ENCODE assay signal across 5 worm cellular contexts in genomic region chrV:3455135-3455747, ce11.
TF ChIP-seq lines count a peak whose summit lies in the region.

No protein-coding gene starts in this region.

TF ChIP-seq in whole organism, L4 larva, 104 proteins besides CTCF, POLR2A, EP300 and RAD21 (continues in another document):
- TF ChIP-seq pha-4 (GFP tag; IDR thresholded peaks at IDR 0.05; lab: Robert Waterston, UW): peak; percentile 41; the same call in 1 of the 2 replicates
- TF ChIP-seq pha-4 (tag; optimal IDR thresholded peaks at IDR 0.05; lab: Kevin White, UChicago): no peak
- no peak for TF ChIP-seq egl-43 (GFP tag; IDR thresholded peaks at IDR 0.05; lab: Robert Waterston, UW)
- peak; percentile 38; the same call in 1 of the 2 replicates for TF ChIP-seq snpc-1.2 (GFP tag; IDR thresholded peaks at IDR 0.05; lab: Robert Waterston, UW)
- TF ChIP-seq lim-7 (GFP tag; IDR thresholded peaks at IDR 0.05; lab: Robert Waterston, UW): peak; percentile 67
- peak; percentile 51; the same call in 1 of the 2 replicates for TF ChIP-seq vab-7 (GFP tag; IDR thresholded peaks at IDR 0.05; lab: Robert Waterston, UW)
- 0 out of 2 replicates have a peak, but pooled peaks have one; percentile 28 for TF ChIP-seq hmg-1.1 (GFP tag; IDR thresholded peaks at IDR 0.05; lab: Robert Waterston, UW)
- TF ChIP-seq nhr-77 (tag; optimal IDR thresholded peaks at IDR 0.05; lab: Kevin White, UChicago): no peak
- TF ChIP-seq D1046.2 (GFP tag; IDR thresholded peaks at IDR 0.05; lab: Robert Waterston, UW): no peak
- TF ChIP-seq Y75B8A.6 (GFP tag; IDR thresholded peaks at IDR 0.05; lab: Robert Waterston, UW): no peak
- TF ChIP-seq nhr-237 (tag; optimal IDR thresholded peaks at IDR 0.05; lab: Kevin White, UChicago): no peak
- TF ChIP-seq unc-62 (GFP tag; optimal IDR thresholded peaks at IDR 0.05 in 1 of 2; lab: Kevin White, UChicago): peak in 1 of 2 experiments; percentile 2
- no peak for TF ChIP-seq unc-62 (tag; optimal IDR thresholded peaks at IDR 0.05; lab: Kevin White, UChicago)
- TF ChIP-seq daf-16 (GFP tag; optimal IDR thresholded peaks at IDR 0.05; lab: Kevin White, UChicago): peak in 1 of 2 experiments; percentile 35
- TF ChIP-seq daf-16 (tag; optimal IDR thresholded peaks at IDR 0.05; lab: Kevin White, UChicago): no peak
- no peak for TF ChIP-seq set-16 (GFP tag; IDR thresholded peaks at IDR 0.05; lab: Robert Waterston, UW)
- TF ChIP-seq daf-19 (GFP tag; conservative IDR thresholded peaks at IDR 0.05; lab: Robert Waterston, UW): 0 out of 2 replicates have a peak, but pooled peaks have one; percentile 28

TF ChIP-seq in whole organism, early embryonic, 17 proteins besides CTCF, POLR2A, EP300 and RAD21:
- TF ChIP-seq F13C5.2 (tag; optimal IDR thresholded peaks at IDR 0.05; lab: Kevin White, UChicago): no peak
- peak; percentile 3 for TF ChIP-seq tra-4 (tag; optimal IDR thresholded peaks at IDR 0.05; lab: Kevin White, UChicago)

TF ChIP-seq in whole organism, late embryonic, 69 proteins besides CTCF, POLR2A, EP300 and RAD21:
- TF ChIP-seq unc-42 (tag; optimal IDR thresholded peaks at IDR 0.05; lab: Kevin White, UChicago): peak; percentile 77
- TF ChIP-seq pqm-1 (tag; optimal IDR thresholded peaks at IDR 0.05; lab: Kevin White, UChicago): no peak

TF ChIP-seq in whole organism, mixed stage, embryonic, 35 proteins besides CTCF, POLR2A, EP300 and RAD21:
- TF ChIP-seq mls-2 (tag; optimal IDR thresholded peaks at IDR 0.05; lab: Kevin White, UChicago): no peak
- TF ChIP-seq ham-2 (GFP tag; optimal IDR thresholded peaks at IDR 0.05; lab: Kevin White, UChicago): no peak
- no peak for TF ChIP-seq lsy-2 (tag; optimal IDR thresholded peaks at IDR 0.05; lab: Kevin White, UChicago)
- TF ChIP-seq ces-1 (GFP tag; optimal IDR thresholded peaks at IDR 0.05; lab: Kevin White, UChicago): peak; percentile 93
- TF ChIP-seq elt-3 (tag; optimal IDR thresholded peaks at IDR 0.05; lab: Kevin White, UChicago): no peak
- TF ChIP-seq ceh-39 (tag; optimal IDR thresholded peaks at IDR 0.05; lab: Kevin White, UChicago): no peak
- no peak for TF ChIP-seq bed-3 (GFP tag; optimal IDR thresholded peaks at IDR 0.05; lab: Kevin White, UChicago)
- TF ChIP-seq unc-62 (GFP tag; optimal IDR thresholded peaks at IDR 0.05; lab: Kevin White, UChicago): no peak
TF ChIP-seq in whole organism, mixed stage, embryonic: peak in this region for 1.

TF ChIP-seq in whole organism, young adult, 124 proteins besides CTCF, POLR2A, EP300 and RAD21:
- TF ChIP-seq snpc-4 (GFP tag; optimal IDR thresholded peaks at IDR 0.05; lab: Kevin White, UChicago) (no peak), snpc-4 (tag; optimal IDR thresholded peaks at IDR 0.05; lab: Kevin White, UChicago) (peak in 1 of 4 experiments; percentile 7), lin-54 (GFP tag; optimal IDR thresholded peaks at IDR 0.05; lab: Kevin White, UChicago) (peak; percentile 9), nhr-90 (tag; optimal IDR thresholded peaks at IDR 0.05; lab: Kevin White, UChicago) (peak; percentile 53), snpc-3.4 (tag; optimal IDR thresholded peaks at IDR 0.05; lab: Kevin White, UChicago) (peak; percentile 37), B0261.1 (tag; optimal IDR thresholded peaks at IDR 0.05; lab: Kevin White, UChicago) (peak; percentile 64), Y56A3A.18 (GFP tag; IDR thresholded peaks at IDR 0.05; lab: Robert Waterston, UW) (0 out of 2 replicates have a peak, but pooled peaks have one; percentile 21), tbp1 (GFP tag; optimal IDR thresholded peaks at IDR 0.05; lab: Kevin White, UChicago) (peak; percentile 84), die-1 (tag; optimal IDR thresholded peaks at IDR 0.05; lab: Kevin White, UChicago) (peak; percentile 43), mxl-1 (tag; optimal IDR thresholded peaks at IDR 0.05; lab: Kevin White, UChicago) (peak; percentile 44), ama-1 (optimal IDR thresholded peaks at IDR 0.05; lab: Kevin White, UChicago) (no peak), ama-1 (GFP tag; optimal IDR thresholded peaks at IDR 0.05; lab: Kevin White, UChicago) (peak in 1 of 2 experiments; percentile 40), pbrm-1 (GFP tag; IDR thresholded peaks at IDR 0.05; lab: Robert Waterston, UW) (no peak), D2030.7 (GFP tag; IDR thresholded peaks at IDR 0.05; lab: Robert Waterston, UW) (peak; percentile 10; the same call in 1 of the 2 replicates), rec-8 (tag; optimal IDR thresholded peaks at IDR 0.05; lab: Kevin White, UChicago) (peak; percentile 44 to 65), him-1 (tag; optimal IDR thresholded peaks at IDR 0.05; lab: Kevin White, UChicago) (no peak), hmg-1.2 (GFP tag; IDR thresholded peaks at IDR 0.05; lab: Robert Waterston, UW) (peak; percentile 10; the same call in 1 of the 2 replicates), mel-28 (tag; optimal IDR thresholded peaks at IDR 0.05; lab: Kevin White, UChicago; ENCODE audit: borderline replicate concordance) (no peak), rpc-1 (optimal IDR thresholded peaks at IDR 0.05; lab: Kevin White, UChicago) (peak; percentile 77), rpc-1 (tag; optimal IDR thresholded peaks at IDR 0.05; lab: Kevin White, UChicago) (peak; percentile 82), attf-6 (GFP tag; IDR thresholded peaks at IDR 0.05; lab: Robert Waterston, UW) (no peak), lin-40 (tag; optimal IDR thresholded peaks at IDR 0.05; lab: Kevin White, UChicago) (no peak), madf-10 (tag; optimal IDR thresholded peaks at IDR 0.05; lab: Kevin White, UChicago) (peak; percentile 31), snpc-1.3 (tag; optimal IDR thresholded peaks at IDR 0.05; lab: Kevin White, UChicago; ENCODE audit: insufficient read depth) (no peak), lin-26 (GFP tag; IDR thresholded peaks at IDR 0.05; lab: Robert Waterston, UW) (peak; percentile 82), nfyb-1 (GFP tag; IDR thresholded peaks at IDR 0.05; lab: Robert Waterston, UW) (0 out of 2 replicates have a peak, but pooled peaks have one; percentile 56)
